Worm (Caenorhabditis elegans) whole organism, mixed stage, embryonic: ENCODE results near the gene aly-3.
A peak's percentile ranks its signal among the peaks of the same experiment; 100 is the strongest.

ENCODE experiments used
- M03D4.4 ChIP-seq: sonication (generic microtip); optimal IDR thresholded peaks from 2 replicates; lab custom pipeline; 2017; ENCODE audit warnings: mild to moderate bottlenecking, missing genetic modification characterization, missing compliant biosample characterization
- bed-3 ChIP-seq: fragments of 200-800 bp; sonication (Bioruptor generic); optimal IDR thresholded peaks from 3 replicates; lab custom pipeline; 2018; ENCODE audit warnings: mild to moderate bottlenecking, missing genetic modification characterization, moderate library complexity, missing compliant biosample characterization
- blmp-1 ChIP-seq: fragments of 150-350 bp; optimal IDR thresholded peaks from 2 replicates; lab custom pipeline; 2014; ENCODE audit warnings: missing biosample characterization, missing genetic modification characterization
- ceh-39 ChIP-seq: fragments of 150-350 bp; optimal IDR thresholded peaks from 2 replicates; lab custom pipeline; 2014; ENCODE audit warnings: missing biosample characterization, missing genetic modification characterization
- ceh-43 ChIP-seq: fragments of 200-800 bp; sonication (Bioruptor generic); optimal IDR thresholded peaks from 2 replicates; lab custom pipeline; 2018; ENCODE audit warnings: mild to moderate bottlenecking, missing genetic modification characterization, moderate library complexity, missing compliant biosample characterization
- ceh-83 ChIP-seq: fragments of 200-800 bp; sonication (Bioruptor generic); optimal IDR thresholded peaks from 2 replicates; lab custom pipeline; 2018; ENCODE audit warnings: mild to moderate bottlenecking, missing genetic modification characterization, missing compliant biosample characterization
- ces-1 ChIP-seq: fragments of 150-350 bp; optimal IDR thresholded peaks from 2 replicates; lab custom pipeline; 2014; ENCODE audit warnings: missing biosample characterization, missing genetic modification reagents, missing genetic modification characterization
- cnd-1 ChIP-seq: fragments of 200-800 bp; sonication (Bioruptor generic); optimal IDR thresholded peaks from 2 replicates; lab custom pipeline; 2018; ENCODE audit warnings: mild to moderate bottlenecking, missing genetic modification characterization, missing compliant biosample characterization
- drap-1 ChIP-seq: fragments of 200-800 bp; sonication (Bioruptor generic); optimal IDR thresholded peaks from 3 replicates; lab custom pipeline; 2018; ENCODE audit warnings: mild to moderate bottlenecking, missing genetic modification characterization, missing compliant biosample characterization
- elt-1 ChIP-seq: sonication (generic microtip); optimal IDR thresholded peaks from 2 replicates; lab custom pipeline; 2017; ENCODE audit warnings: missing genetic modification characterization, mild to moderate bottlenecking, missing compliant biosample characterization, antibody characterized with exemption, moderate library complexity, borderline replicate concordance; ENCODE audit not compliant: insufficient read depth
- elt-3 ChIP-seq: fragments of 150-350 bp; optimal IDR thresholded peaks from 2 replicates; lab custom pipeline; 2014; ENCODE audit warnings: missing biosample characterization, missing genetic modification characterization
- flh-1 ChIP-seq: fragments of 200-800 bp; sonication (Bioruptor generic); optimal IDR thresholded peaks from 2 replicates; lab custom pipeline; 2018; ENCODE audit warnings: mild to moderate bottlenecking, missing genetic modification characterization, moderate library complexity, missing compliant biosample characterization
- ham-2 ChIP-seq: fragments of 200-800 bp; sonication (Bioruptor generic); optimal IDR thresholded peaks from 2 replicates; lab custom pipeline; 2018; ENCODE audit warnings: mild to moderate bottlenecking, missing genetic modification characterization, missing compliant biosample characterization
- hlh-1 ChIP-seq: fragments of 150-350 bp; optimal IDR thresholded peaks from 2 replicates; lab custom pipeline; 2014; ENCODE audit warnings: missing biosample characterization, missing genetic modification reagents, missing genetic modification characterization
- lin-13 ChIP-seq: fragments of 150-350 bp; optimal IDR thresholded peaks from 2 replicates; lab custom pipeline; 2014; ENCODE audit warnings: missing biosample characterization, missing genetic modification characterization
- lin-32 ChIP-seq: fragments of 200-800 bp; sonication (Bioruptor generic); optimal IDR thresholded peaks from 2 replicates; lab custom pipeline; 2018; ENCODE audit warnings: mild to moderate bottlenecking, missing genetic modification characterization, missing compliant biosample characterization
- lsy-2 ChIP-seq: fragments of 150-350 bp; optimal IDR thresholded peaks from 2 replicates; lab custom pipeline; 2014; ENCODE audit warnings: missing biosample characterization, missing genetic modification characterization
- mab-5 ChIP-seq: fragments of 150-350 bp; optimal IDR thresholded peaks from 2 replicates; lab custom pipeline; 2014; ENCODE audit warnings: missing biosample characterization, missing genetic modification characterization
- mep-1 ChIP-seq: fragments of 150-350 bp; optimal IDR thresholded peaks from 2 replicates; lab custom pipeline; 2017; ENCODE audit warnings: missing biosample characterization, missing genetic modification reagents, missing genetic modification characterization, inconsistent platforms
- mls-2 ChIP-seq: sonication (generic microtip); optimal IDR thresholded peaks from 2 replicates; lab custom pipeline; 2016; ENCODE audit warnings: mild to moderate bottlenecking, missing genetic modification characterization, moderate library complexity, missing compliant biosample characterization
- nhr-12 ChIP-seq: fragments of 150-350 bp; optimal IDR thresholded peaks from 2 replicates; lab custom pipeline; 2014; ENCODE audit warnings: missing biosample characterization, missing genetic modification characterization
- nhr-2 ChIP-seq: fragments of 150-350 bp; optimal IDR thresholded peaks from 2 replicates; lab custom pipeline; 2014; ENCODE audit warnings: missing biosample characterization, missing genetic modification characterization
- nhr-237 ChIP-seq: fragments of 150-350 bp; optimal IDR thresholded peaks from 2 replicates; lab custom pipeline; 2014; ENCODE audit warnings: missing biosample characterization, missing genetic modification characterization
- nhr-28 ChIP-seq: fragments of 150-350 bp; optimal IDR thresholded peaks from 2 replicates; lab custom pipeline; 2014; ENCODE audit warnings: missing biosample characterization, missing genetic modification characterization
- nhr-76 ChIP-seq: sonication (generic microtip); optimal IDR thresholded peaks from 2 replicates; lab custom pipeline; 2017; ENCODE audit warnings: missing biosample characterization, missing genetic modification characterization
- pha-4 ChIP-seq: fragments of 150-350 bp; optimal IDR thresholded peaks from 2 replicates; lab custom pipeline; 2018; ENCODE audit warnings: missing biosample characterization, missing genetic modification reagents, missing genetic modification characterization
- sem-2 ChIP-seq: fragments of 200-800 bp; sonication (Bioruptor generic); optimal IDR thresholded peaks from 2 replicates; lab custom pipeline; 2018; ENCODE audit warnings: mild to moderate bottlenecking, missing genetic modification characterization, missing compliant biosample characterization
- snpc-4 ChIP-seq: fragments of 150-350 bp; optimal IDR thresholded peaks from 2 replicates; lab custom pipeline; 2014; ENCODE audit warnings: missing biosample characterization, missing genetic modification characterization
- sptf-1 ChIP-seq: sonication (generic microtip); optimal IDR thresholded peaks from 2 replicates; lab custom pipeline; 2017; ENCODE audit warnings: mild to moderate bottlenecking, missing genetic modification characterization, moderate library complexity, missing compliant biosample characterization
- tbx-8 ChIP-seq: fragments of 200-800 bp; sonication (Bioruptor generic); optimal IDR thresholded peaks from 2 replicates; lab custom pipeline; 2018; ENCODE audit warnings: mild to moderate bottlenecking, missing genetic modification characterization, moderate library complexity, missing compliant biosample characterization
- unc-120 ChIP-seq: sonication (generic microtip); optimal IDR thresholded peaks from 2 replicates; lab custom pipeline; 2017; ENCODE audit warnings: missing genetic modification characterization, missing compliant biosample characterization; ENCODE audit not compliant: poor library complexity, severe bottlenecking
- unc-39 ChIP-seq: fragments of 150-350 bp; optimal IDR thresholded peaks from 2 replicates; lab custom pipeline; 2014; ENCODE audit warnings: missing biosample characterization, missing genetic modification characterization
- unc-62 ChIP-seq: fragments of 150-350 bp; optimal IDR thresholded peaks from 2 replicates; lab custom pipeline; 2014; ENCODE audit warnings: missing biosample characterization, missing genetic modification reagents, missing genetic modification characterization
- zip-8 ChIP-seq: fragments of 150-350 bp; optimal IDR thresholded peaks from 2 replicates; lab custom pipeline; 2014; ENCODE audit warnings: missing biosample characterization, missing genetic modification characterization
- ztf-11 ChIP-seq: fragments of 150-350 bp; optimal IDR thresholded peaks from 2 replicates; lab custom pipeline; 2014; ENCODE audit warnings: missing biosample characterization, missing genetic modification characterization

The aly-3 gene

DNA sequence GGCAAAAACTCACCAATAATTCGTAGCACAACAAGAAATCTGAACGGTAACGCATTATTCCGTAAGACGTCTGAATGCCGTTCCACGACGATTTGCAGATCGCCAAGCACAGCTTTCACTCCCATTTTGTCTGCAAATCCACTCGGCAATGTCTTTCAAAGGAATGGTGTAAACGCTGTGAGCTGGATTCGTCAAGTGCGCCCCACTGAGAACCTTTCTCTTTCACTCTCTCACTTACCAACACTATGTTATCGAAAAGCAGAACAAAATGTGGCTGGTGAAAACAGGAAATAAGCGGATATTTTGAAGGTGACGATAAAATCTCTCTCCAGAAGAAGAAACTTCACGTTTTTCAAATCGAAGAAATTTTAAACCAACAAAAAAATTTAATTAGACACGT lies 34.2 kb upstream of the aly-3 start:
- no peak for TF ChIP-seq flh-1 (GFP tag; lab: Kevin White, UChicago)
- peak; percentile 36 for TF ChIP-seq ham-2 (GFP tag; lab: Kevin White, UChicago)
- TF ChIP-seq unc-39, result no peak
- no peak for TF ChIP-seq lin-13
- peak; percentile 11 for TF ChIP-seq nhr-237 (tag; lab: Kevin White, UChicago)
- TF ChIP-seq sem-2 (GFP tag; lab: Kevin White, UChicago), result no peak
- peak; percentile 58 for TF ChIP-seq blmp-1 (tag; lab: Kevin White, UChicago)
- no peak for TF ChIP-seq elt-1 (tag; lab: Kevin White, UChicago)
- TF ChIP-seq pha-4, result no peak
- no peak for TF ChIP-seq unc-120 (tag; lab: Kevin White, UChicago)
- TF ChIP-seq mep-1 (tag; lab: Kevin White, UChicago), result peak; percentile 35
- peak; percentile 28 for TF ChIP-seq lsy-2
- TF ChIP-seq drap-1 (GFP tag; lab: Kevin White, UChicago), result no peak
- TF ChIP-seq mls-2 (tag; lab: Kevin White, UChicago), result no peak
- no peak for TF ChIP-seq hlh-1
- TF ChIP-seq nhr-12 (tag; lab: Kevin White, UChicago), result no peak
- TF ChIP-seq ceh-43 (GFP tag; lab: Kevin White, UChicago), result no peak
- no peak for TF ChIP-seq M03D4.4 (tag; lab: Kevin White, UChicago)
- TF ChIP-seq zip-8 (tag; lab: Kevin White, UChicago), result no peak
- no peak for TF ChIP-seq cnd-1 (tag; lab: Kevin White, UChicago)
- no peak for TF ChIP-seq tbx-8 (GFP tag; lab: Kevin White, UChicago)
- TF ChIP-seq ceh-83 (GFP tag; lab: Kevin White, UChicago), result no peak
- TF ChIP-seq snpc-4 (tag; lab: Kevin White, UChicago), result no peak
- no peak for TF ChIP-seq unc-62 (GFP tag; lab: Kevin White, UChicago)
- TF ChIP-seq ces-1 (GFP tag; lab: Kevin White, UChicago), result no peak
- TF ChIP-seq nhr-28 (tag; lab: Kevin White, UChicago), result no peak
- TF ChIP-seq nhr-2 (tag; lab: Kevin White, UChicago), result no peak
- TF ChIP-seq sptf-1 (tag; lab: Kevin White, UChicago), result no peak
- no peak for TF ChIP-seq elt-3 (tag; lab: Kevin White, UChicago)
- no peak for TF ChIP-seq mab-5 (tag; lab: Kevin White, UChicago)
- TF ChIP-seq ztf-11, result no peak
- no peak for TF ChIP-seq bed-3 (GFP tag; lab: Kevin White, UChicago)
- TF ChIP-seq nhr-76, result no peak
- TF ChIP-seq ceh-39, result no peak
- TF ChIP-seq lin-32 (GFP tag; lab: Kevin White, UChicago), result no peak

ce11 chrIV:12089551-12089950 lies 33.5 kb upstream of the aly-3 start, which contains the start of gene F11A10.6:
TSS of gene F11A10.6 (minus strand) at chrIV:12089651.
- TF ChIP-seq cnd-1 (tag; lab: Kevin White, UChicago) (no peak), unc-39 (no peak), ztf-11 (no peak), blmp-1 (tag; lab: Kevin White, UChicago) (no peak), unc-120 (tag; lab: Kevin White, UChicago) (no peak), hlh-1 (no peak), bed-3 (GFP tag; lab: Kevin White, UChicago) (no peak)

DNA sequence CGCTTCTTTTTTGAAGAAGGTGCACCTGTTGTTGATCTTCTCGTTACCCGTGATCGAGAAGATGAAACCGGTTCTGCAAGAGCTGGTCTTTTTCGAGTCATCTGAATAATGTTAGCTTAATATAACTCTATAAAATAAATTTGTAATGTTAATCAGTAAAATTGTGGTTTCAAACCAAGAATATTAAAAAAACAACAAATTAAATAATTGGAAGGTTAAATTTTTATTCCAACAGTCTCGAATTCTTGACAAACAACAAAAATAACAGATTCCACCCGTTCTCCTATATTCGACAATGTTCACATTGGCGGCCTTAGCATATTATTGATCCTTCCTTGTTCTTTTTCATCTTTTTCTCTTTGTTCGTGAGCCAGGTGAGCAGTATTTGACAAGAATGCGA lies 31.0 kb upstream of the aly-3 start, which contains the start of gene mig-32:
mig-32 (minus strand) TSS at position 101 of the 400 bp plus-strand sequence.
- TF ChIP-seq ceh-83 (GFP tag; lab: Kevin White, UChicago), result no peak
- TF ChIP-seq nhr-237 (tag; lab: Kevin White, UChicago), result no peak
- TF ChIP-seq ceh-43 (GFP tag; lab: Kevin White, UChicago), result no peak
- TF ChIP-seq sem-2 (GFP tag; lab: Kevin White, UChicago), result no peak
- no peak for TF ChIP-seq tbx-8 (GFP tag; lab: Kevin White, UChicago)
- TF ChIP-seq, all 35 proteins: peak for 0

DNA sequence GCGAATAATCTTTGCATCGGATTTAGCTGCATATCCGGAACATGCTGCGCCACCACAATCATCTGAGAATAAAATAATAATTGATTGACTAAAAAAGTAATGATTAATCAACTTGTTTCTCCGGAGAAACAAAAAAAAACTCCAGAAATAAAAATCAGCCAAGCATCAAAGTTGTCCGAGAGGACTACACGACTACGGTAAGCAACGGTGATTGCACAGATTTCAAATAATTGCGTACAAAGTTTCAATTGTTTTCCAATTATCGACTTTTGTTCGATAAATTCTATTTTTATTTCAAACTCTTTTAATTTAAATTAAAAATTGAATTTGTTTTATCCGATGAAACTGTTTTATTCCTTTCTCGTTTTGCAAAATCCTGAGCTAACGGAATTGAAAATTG lies 29.7 kb upstream of the aly-3 start, which contains the start of gene cpsf-4:
cpsf-4 (minus strand) TSS at position 62 of the 400 bp plus-strand sequence.
- TF ChIP-seq M03D4.4 (tag; lab: Kevin White, UChicago), result no peak
- TF ChIP-seq lsy-2, result peak; percentile 41
